Worm (Caenorhabditis elegans): Measurements from ENCODE around the gene Y43E12A.2.
A peak's percentile ranks its signal among the peaks of the same experiment; 100 is the strongest.

The Y43E12A.2 gene

DNA sequence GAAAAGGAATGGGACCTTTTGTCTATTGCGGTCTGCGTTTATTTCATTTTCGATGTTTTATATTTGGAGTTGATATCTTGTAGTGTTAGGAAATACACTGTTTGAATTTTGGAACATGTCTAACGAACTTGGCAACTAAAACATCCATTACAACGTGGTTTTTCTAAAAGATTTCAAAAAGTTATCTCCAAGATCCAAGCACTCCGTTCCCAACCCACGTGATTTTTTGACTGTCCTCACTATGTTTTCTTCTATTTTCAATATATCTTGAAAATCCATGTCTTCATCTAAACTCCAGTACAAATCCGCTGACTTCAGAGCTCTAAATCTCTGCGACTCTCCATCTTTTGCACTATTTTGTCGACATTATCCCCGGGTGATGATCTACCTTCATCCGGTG is 19.8 kb downstream of the Y43E12A.2 start, which contains the start of gene F13H10.9:
TSS of gene F13H10.9 (plus strand) at position 301 of the 400 bp plus-strand sequence.
- TF ChIP-seq dao-5 (tag; optimal IDR thresholded peaks at IDR 0.05) (no peak), W03F9.2 (tag; optimal IDR thresholded peaks at IDR 0.05) (no peak), him-1 (tag; optimal IDR thresholded peaks at IDR 0.05) (no peak)

DNA sequence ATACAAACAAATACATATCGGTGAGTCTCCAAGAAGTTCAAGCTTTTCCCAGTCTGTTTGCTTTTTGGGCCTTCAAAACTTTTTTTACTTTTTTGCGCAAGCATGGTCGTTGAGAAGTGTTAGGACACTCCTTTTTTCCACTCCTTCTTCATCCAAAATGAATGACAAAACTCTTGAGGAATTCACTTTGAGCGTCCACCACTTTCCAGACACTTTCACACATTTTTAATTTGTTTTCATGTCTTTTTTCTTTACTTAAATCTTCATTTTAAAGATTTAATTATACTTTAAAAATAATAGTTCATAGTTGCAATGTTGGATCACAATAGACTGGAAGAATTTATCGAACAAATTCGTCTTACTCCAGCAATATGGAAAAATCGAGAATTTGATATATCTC is 22.4 kb downstream of the Y43E12A.2 start, which contains the start of gene F13H10.1:
TSS of gene F13H10.1 (plus strand) at position 301 of the 400 bp plus-strand sequence.
- TF ChIP-seq W03F9.2 (tag; optimal IDR thresholded peaks at IDR 0.05) (no peak), dao-5 (tag; optimal IDR thresholded peaks at IDR 0.05) (no peak), him-1 (tag; optimal IDR thresholded peaks at IDR 0.05) (no peak)

- TF ChIP-seq W03F9.2 (tag; optimal IDR thresholded peaks at IDR 0.05) (no peak), dao-5 (tag; optimal IDR thresholded peaks at IDR 0.05) (no peak), him-1 (tag; optimal IDR thresholded peaks at IDR 0.05) (no peak)
Observed at ce11 chrIV:11006383-11006782, 24.5 kb downstream of the Y43E12A.2 start.

DNA sequence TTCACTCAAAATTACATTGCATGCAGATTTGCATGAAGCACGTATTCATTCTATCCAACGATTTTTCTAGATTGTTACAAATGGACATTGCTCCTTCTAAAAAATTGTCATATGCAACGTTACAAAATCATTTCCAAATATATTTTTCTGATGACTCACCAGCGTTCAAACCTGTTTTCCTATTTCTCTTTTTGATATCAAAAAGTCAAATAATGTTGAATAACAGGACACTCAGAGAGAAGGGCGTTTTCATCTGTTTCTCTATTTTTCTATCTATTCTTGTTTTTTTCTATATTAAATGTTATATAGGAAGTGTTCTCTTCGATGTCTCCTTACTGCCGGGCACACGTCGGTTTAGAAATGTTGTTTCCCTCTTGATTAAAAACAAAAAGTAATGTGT is 25.0 kb downstream of the Y43E12A.2 start:
- TF ChIP-seq dao-5 (tag; optimal IDR thresholded peaks at IDR 0.05) (no peak), him-1 (tag; optimal IDR thresholded peaks at IDR 0.05) (no peak), W03F9.2 (tag; optimal IDR thresholded peaks at IDR 0.05) (no peak)

ce11 chrIV:11008255-11008654 is 26.4 kb downstream of the Y43E12A.2 start:
- TF ChIP-seq him-1 (tag; optimal IDR thresholded peaks at IDR 0.05) (no peak), W03F9.2 (tag; optimal IDR thresholded peaks at IDR 0.05) (no peak), dao-5 (tag; optimal IDR thresholded peaks at IDR 0.05) (no peak)

DNA sequence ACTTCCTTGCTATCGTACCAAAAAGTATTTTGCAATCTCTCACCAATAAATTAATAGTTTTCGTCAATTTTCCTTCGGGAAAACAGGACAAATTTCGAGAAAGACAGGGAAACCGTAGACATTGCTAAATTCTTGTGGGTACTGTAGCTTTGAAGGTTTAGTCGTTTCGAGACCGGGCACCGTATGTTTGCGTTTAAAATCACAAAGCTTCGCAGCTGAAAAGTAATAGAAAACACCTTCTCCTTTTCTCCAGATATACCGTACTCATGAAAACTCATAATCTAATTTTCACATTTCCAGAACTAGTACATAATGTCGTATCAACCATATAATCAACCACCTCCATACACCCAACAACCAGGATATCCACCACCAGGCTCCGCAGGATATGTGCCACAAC is 27.1 kb downstream of the Y43E12A.2 start, which contains the start of gene F13H10.6:
TSS of gene F13H10.6 (plus strand) at position 301 of the 400 bp plus-strand sequence.
- no peak for TF ChIP-seq W03F9.2 (tag; optimal IDR thresholded peaks at IDR 0.05)
- no peak for TF ChIP-seq him-1 (tag; optimal IDR thresholded peaks at IDR 0.05)
- TF ChIP-seq dao-5 (tag; optimal IDR thresholded peaks at IDR 0.05): no peak

ce11 chrIV:11009928-11010327 is 28.1 kb downstream of the Y43E12A.2 start:
- TF ChIP-seq W03F9.2 (tag; optimal IDR thresholded peaks at IDR 0.05) (no peak), dao-5 (tag; optimal IDR thresholded peaks at IDR 0.05) (no peak), him-1 (tag; optimal IDR thresholded peaks at IDR 0.05) (no peak)

ce11 chrIV:11011920-11012319 is 30.1 kb downstream of the Y43E12A.2 start, which contains the start of gene ndx-9:
Gene ndx-9, minus strand, starts transcription at chrIV:11012020.
- TF ChIP-seq him-1 (tag; optimal IDR thresholded peaks at IDR 0.05): no peak
- no peak for TF ChIP-seq W03F9.2 (tag; optimal IDR thresholded peaks at IDR 0.05)
- no peak for TF ChIP-seq dao-5 (tag; optimal IDR thresholded peaks at IDR 0.05)

DNA sequence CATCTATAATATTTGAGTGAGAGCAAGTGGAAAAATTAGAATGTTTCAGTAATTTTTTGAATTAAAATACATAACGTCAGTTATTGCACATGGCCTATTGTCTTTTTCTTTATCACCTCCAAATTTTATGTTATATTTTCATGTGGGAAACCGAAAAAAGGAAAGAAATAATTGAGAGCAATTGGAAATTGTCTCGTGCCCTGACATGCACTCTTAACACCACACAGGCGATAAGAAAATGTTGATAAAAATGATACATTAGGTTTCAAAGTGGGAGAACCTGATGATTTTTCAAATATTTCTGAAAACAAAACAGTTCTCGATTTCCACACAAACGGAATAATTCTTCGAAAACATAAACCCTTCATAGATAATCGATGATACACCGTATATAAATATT is 34.0 kb downstream of the Y43E12A.2 start, which contains the start of gene F13H10.3:
TSS of gene F13H10.3 (minus strand) at position 73 of the 400 bp plus-strand sequence.
- no peak for TF ChIP-seq dao-5 (tag; optimal IDR thresholded peaks at IDR 0.05)
- TF ChIP-seq him-1 (tag; optimal IDR thresholded peaks at IDR 0.05): no peak

DNA sequence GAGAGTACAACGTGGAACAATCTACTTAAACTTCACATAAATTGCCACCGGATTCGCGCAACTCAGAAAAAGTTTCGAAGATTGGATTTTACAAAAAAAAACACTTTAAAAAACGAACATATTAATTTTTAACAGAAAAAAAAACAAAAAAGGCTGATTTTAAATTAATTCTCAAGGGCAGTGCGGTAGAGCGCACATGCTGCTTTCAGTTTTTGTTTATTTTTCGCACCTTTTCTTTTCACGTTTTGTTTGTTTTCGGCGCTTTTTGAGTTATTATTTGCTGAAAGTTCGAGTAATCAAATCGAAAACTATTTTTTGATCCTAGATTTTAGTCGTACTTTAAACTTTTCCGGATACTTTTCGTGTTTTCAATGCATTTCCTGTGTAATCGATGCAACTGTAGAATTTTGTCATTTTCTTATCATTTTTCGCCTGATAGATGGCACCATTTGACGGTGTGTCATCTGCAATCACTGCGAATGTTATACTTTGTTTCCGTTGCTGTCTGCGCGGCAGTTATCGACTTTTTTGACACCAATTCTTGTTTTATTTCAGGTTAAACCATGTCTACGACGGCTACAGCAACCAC is 38.2 kb downstream of the Y43E12A.2 start, which contains the start of gene F13H10.8:
TSS of gene F13H10.8 (plus strand) at position 556 of the 589 bp plus-strand sequence.
- TF ChIP-seq dao-5 (tag; optimal IDR thresholded peaks at IDR 0.05) (no peak), W03F9.2 (tag; optimal IDR thresholded peaks at IDR 0.05) (peak; percentile 61), him-1 (tag; optimal IDR thresholded peaks at IDR 0.05) (no peak)

DNA sequence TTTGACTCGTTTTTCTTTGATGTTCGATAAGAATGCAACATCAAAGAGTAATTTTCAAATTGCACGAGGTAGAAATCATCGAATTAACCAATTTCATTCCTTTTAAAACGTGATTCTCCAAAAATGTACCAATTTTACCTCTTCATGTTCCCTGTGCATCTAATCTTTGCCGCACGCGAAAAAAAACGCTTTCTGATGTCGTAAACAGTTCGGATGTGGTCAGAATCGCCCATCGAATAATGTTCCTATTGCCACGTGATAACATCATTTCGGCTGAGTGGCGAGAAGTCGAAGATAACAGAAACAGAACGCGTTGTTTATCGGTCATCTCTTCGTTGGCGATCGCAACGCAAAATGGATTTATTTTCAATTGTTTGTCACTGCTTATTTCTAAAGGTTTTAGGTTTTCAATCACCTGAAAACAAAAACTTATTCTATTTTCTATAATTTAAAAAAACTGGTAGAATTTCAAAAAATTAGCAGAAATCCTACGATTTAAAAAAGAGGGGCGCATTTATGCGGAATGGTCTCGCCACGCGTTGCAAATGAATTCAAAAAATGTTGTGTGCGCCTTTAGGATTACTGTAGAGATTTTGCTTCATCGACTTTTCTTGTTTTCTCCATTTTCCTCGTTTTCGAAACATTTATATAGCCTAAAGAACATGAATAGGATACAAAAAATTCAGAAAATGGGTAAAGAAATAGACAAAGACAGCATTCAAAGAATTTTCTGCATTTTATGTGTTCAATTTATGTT is 39.8 kb downstream of the Y43E12A.2 start, which contains the start of gene mogs-1:
TSS of gene mogs-1 (minus strand) at position 417 of the 757 bp plus-strand sequence.
- no peak for TF ChIP-seq him-1 (tag; optimal IDR thresholded peaks at IDR 0.05)
- no peak for TF ChIP-seq dao-5 (tag; optimal IDR thresholded peaks at IDR 0.05)
- no peak for TF ChIP-seq W03F9.2 (tag; optimal IDR thresholded peaks at IDR 0.05)

ce11 chrIV:11022303-11022702 is 40.4 kb downstream of the Y43E12A.2 start, which contains the start of gene alh-3:
Gene alh-3, plus strand, starts transcription at chrIV:11022603.
- TF ChIP-seq dao-5 (tag; optimal IDR thresholded peaks at IDR 0.05): no peak
- TF ChIP-seq him-1 (tag; optimal IDR thresholded peaks at IDR 0.05): no peak
- no peak for TF ChIP-seq W03F9.2 (tag; optimal IDR thresholded peaks at IDR 0.05)

- TF ChIP-seq dao-5 (tag; optimal IDR thresholded peaks at IDR 0.05) (no peak), him-1 (tag; optimal IDR thresholded peaks at IDR 0.05) (no peak), W03F9.2 (tag; optimal IDR thresholded peaks at IDR 0.05) (no peak)
Observed at ce11 chrIV:11025941-11026340, 44.1 kb downstream of the Y43E12A.2 start.

ce11 chrIV:11026648-11027047 is 44.8 kb downstream of the Y43E12A.2 start:
- TF ChIP-seq dao-5 (tag; optimal IDR thresholded peaks at IDR 0.05) (no peak), W03F9.2 (tag; optimal IDR thresholded peaks at IDR 0.05) (no peak), him-1 (tag; optimal IDR thresholded peaks at IDR 0.05) (no peak)
